Worm (Caenorhabditis elegans) whole organism, young adult: ENCODE measurements around the gene F32D1.3.

Experiments
- B0035.1 ChIP-seq: sonication (generic microtip); optimal IDR thresholded peaks from 2 replicates; lab custom pipeline; 2016; ENCODE audit warnings: missing genetic modification characterization, mild to moderate bottlenecking, missing compliant biosample characterization, missing genotype, missing genetic modification reagents
- B0336.3 ChIP-seq: fragments of 200-800 bp; sonication (Bioruptor generic); IDR thresholded peaks from 2 replicates; pipeline ENCODE4 v1.3.6; 2022; ENCODE audit warnings: missing genetic modification characterization, missing compliant biosample characterization
- F10E7.11 ChIP-seq: sonication (generic microtip); optimal IDR thresholded peaks from 2 replicates; lab custom pipeline; 2017; ENCODE audit warnings: mild to moderate bottlenecking, missing genetic modification characterization, moderate library complexity, missing compliant biosample characterization
- F23B12.7 ChIP-seq: sonication (generic microtip); optimal IDR thresholded peaks from 2 replicates; lab custom pipeline; 2017; ENCODE audit warnings: missing genetic modification characterization, mild to moderate bottlenecking, missing compliant biosample characterization, antibody characterized with exemption, moderate library complexity; ENCODE audit not compliant: insufficient read depth
- F33H1.4 ChIP-seq: fragments of 200-800 bp; sonication (Bioruptor generic); IDR thresholded peaks from 2 replicates; pipeline ENCODE4 v1.3.6; 2022; ENCODE audit warnings: missing genetic modification reagents, missing genetic modification characterization, missing compliant biosample characterization
- F37B4.10 ChIP-seq: fragments of 200-800 bp; sonication (Bioruptor generic); IDR thresholded peaks from 2 replicates; pipeline ENCODE4 v1.3.6; 2022; ENCODE audit warnings: missing genetic modification characterization, missing compliant biosample characterization
- F57C9.4 ChIP-seq: sonication (generic microtip); optimal IDR thresholded peaks from 2 replicates; lab custom pipeline; 2017; ENCODE audit warnings: mild to moderate bottlenecking, missing genetic modification characterization, missing compliant biosample characterization
- T07F8.4 ChIP-seq: sonication (generic microtip); optimal IDR thresholded peaks from 2 replicates; lab custom pipeline; 2016; ENCODE audit warnings: mild to moderate bottlenecking, missing genetic modification characterization, moderate library complexity, missing compliant biosample characterization
- T26A5.8 ChIP-seq: sonication (generic microtip); optimal IDR thresholded peaks from 2 replicates; lab custom pipeline; 2016; ENCODE audit warnings: missing genetic modification characterization, missing compliant biosample characterization
- Y53F4B.3 ChIP-seq: fragments of 200-800 bp; sonication (Bioruptor generic); IDR thresholded peaks from 2 replicates; pipeline ENCODE4 v1.3.6; 2022; ENCODE audit warnings: missing genetic modification reagents, missing genetic modification characterization, missing compliant biosample characterization
- Y53G8AR.9 ChIP-seq: fragments of 200-800 bp; sonication (Bioruptor generic); conservative IDR thresholded peaks from 2 replicates; pipeline ENCODE4 v1.3.6; 2022; ENCODE audit warnings: missing genetic modification reagents, missing genetic modification characterization, missing compliant biosample characterization
- Y56A3A.18 ChIP-seq: fragments of 200-800 bp; sonication (Bioruptor generic); IDR thresholded peaks from 2 replicates; pipeline ENCODE4 v1.3.6; 2022; ENCODE audit warnings: missing genetic modification reagents, missing genetic modification characterization, missing compliant biosample characterization
- Y67H2A.10 ChIP-seq: fragments of 200-800 bp; sonication (Bioruptor generic); conservative IDR thresholded peaks from 2 replicates; pipeline ENCODE4 v1.3.6; 2022; ENCODE audit warnings: missing genetic modification reagents, missing genetic modification characterization, missing compliant biosample characterization
- aptf-2 ChIP-seq: fragments of 200-800 bp; sonication (Bioruptor generic); conservative IDR thresholded peaks from 2 replicates; pipeline ENCODE4 v1.3.6; 2022; ENCODE audit warnings: missing genetic modification reagents, missing genetic modification characterization, missing compliant biosample characterization
- athp-1 ChIP-seq: sonication (generic microtip); optimal IDR thresholded peaks from 2 replicates; lab custom pipeline; 2017; ENCODE audit warnings: mild to moderate bottlenecking, missing genetic modification characterization, missing compliant biosample characterization
- bed-2 ChIP-seq: fragments of 200-800 bp; sonication (Bioruptor generic); IDR thresholded peaks from 2 replicates; pipeline ENCODE4 v1.3.6; 2022; ENCODE audit warnings: missing genetic modification reagents, missing genetic modification characterization, missing compliant biosample characterization
- cebp-1 ChIP-seq, 2 experiments: fragments of 200-800 bp in 1 of 2; sonication (Bioruptor generic) in 1 of 2; sonication (generic microtip) in 1 of 2; IDR thresholded peaks in 1 of 2; optimal IDR thresholded peaks in 1 of 2; 2 replicates each; pipeline versions ENCODE4 v1.3.6 to Lab custom; 2017 to 2022; ENCODE audit warnings: missing compliant biosample characterization in 2 of 2, missing genetic modification characterization in 2 of 2, mild to moderate bottlenecking in 1 of 2, missing genetic modification reagents in 1 of 2, moderate library complexity in 1 of 2
- cebp-2 ChIP-seq: fragments of 200-800 bp; sonication (Bioruptor generic); IDR thresholded peaks from 2 replicates; pipeline ENCODE4 v1.3.6; 2022; ENCODE audit warnings: missing genetic modification characterization, missing compliant biosample characterization
- ceh-79 ChIP-seq: sonication (generic microtip); optimal IDR thresholded peaks from 2 replicates; lab custom pipeline; 2017; ENCODE audit warnings: mild to moderate bottlenecking, missing genetic modification characterization, missing compliant biosample characterization
- dpff-1 ChIP-seq: sonication (generic microtip); optimal IDR thresholded peaks from 2 replicates; lab custom pipeline; 2017; ENCODE audit warnings: mild to moderate bottlenecking, missing genetic modification characterization, missing compliant biosample characterization
- dpl-1 ChIP-seq: fragments of 150-350 bp; optimal IDR thresholded peaks from 2 replicates; lab custom pipeline; 2014; ENCODE audit warnings: missing biosample characterization, missing genetic modification reagents, missing genetic modification characterization
- efl-1 ChIP-seq: fragments of 150-350 bp; optimal IDR thresholded peaks from 2 replicates; lab custom pipeline; 2014; ENCODE audit warnings: missing biosample characterization, missing genetic modification reagents, missing genetic modification characterization
- hlh-12 ChIP-seq: sonication (generic microtip); optimal IDR thresholded peaks from 2 replicates; lab custom pipeline; 2016; ENCODE audit warnings: missing genetic modification characterization, missing compliant biosample characterization
- hmg-1.2 ChIP-seq: fragments of 200-800 bp; sonication (Bioruptor generic); IDR thresholded peaks from 2 replicates; pipeline ENCODE4 v1.3.6; 2022; ENCODE audit warnings: missing genetic modification reagents, missing genetic modification characterization, missing compliant biosample characterization
- let-526 ChIP-seq: fragments of 200-800 bp; sonication (Bioruptor generic); IDR thresholded peaks from 2 replicates; pipeline ENCODE4 v1.3.6; 2022; ENCODE audit warnings: missing genetic modification reagents, missing genetic modification characterization, missing compliant biosample characterization
- lin-35 ChIP-seq, 3 experiments: fragments of 150-350 bp in 2 of 3; sonication (generic microtip) in 1 of 3; optimal IDR thresholded peaks; 2 replicates each; lab custom pipeline; 2014 to 2018; ENCODE audit warnings: missing biosample characterization in 3 of 3, missing genetic modification characterization in 3 of 3, missing genetic modification reagents in 3 of 3
- lin-40 ChIP-seq: sonication (generic microtip); optimal IDR thresholded peaks from 2 replicates; lab custom pipeline; 2016; ENCODE audit warnings: missing genetic modification characterization, mild to moderate bottlenecking, missing compliant biosample characterization, missing genotype, missing genetic modification reagents
- lin-54 ChIP-seq: fragments of 200-800 bp; sonication (Bioruptor generic); optimal IDR thresholded peaks from 2 replicates; lab custom pipeline; 2018; ENCODE audit warnings: mild to moderate bottlenecking, missing genetic modification characterization, missing compliant biosample characterization
- lsy-27 ChIP-seq: sonication (generic microtip); optimal IDR thresholded peaks from 2 replicates; lab custom pipeline; 2017; ENCODE audit warnings: missing genetic modification characterization, mild to moderate bottlenecking, missing compliant biosample characterization, antibody characterized with exemption, missing genotype, borderline replicate concordance; ENCODE audit not compliant: insufficient read depth
- madf-10 ChIP-seq: sonication (generic microtip); optimal IDR thresholded peaks from 2 replicates; lab custom pipeline; 2016; ENCODE audit warnings: mild to moderate bottlenecking, missing genetic modification characterization, missing compliant biosample characterization
- madf-3 ChIP-seq: fragments of 200-800 bp; sonication (Bioruptor generic); IDR thresholded peaks from 2 replicates; pipeline ENCODE4 v1.3.6; 2022; ENCODE audit warnings: missing genetic modification reagents, missing genetic modification characterization, missing compliant biosample characterization
- madf-6 ChIP-seq: fragments of 200-800 bp; sonication (Bioruptor generic); IDR thresholded peaks from 2 replicates; pipeline ENCODE4 v1.3.6; 2022; ENCODE audit warnings: missing genetic modification reagents, missing genetic modification characterization, missing compliant biosample characterization
- mcd-1 ChIP-seq: fragments of 200-800 bp; sonication (Bioruptor generic); IDR thresholded peaks from 2 replicates; pipeline ENCODE4 v1.3.6; 2022; ENCODE audit warnings: missing genetic modification reagents, missing genetic modification characterization, missing compliant biosample characterization
- mes-4 ChIP-seq: sonication (generic microtip); optimal IDR thresholded peaks from 2 replicates; lab custom pipeline; 2016; ENCODE audit warnings: missing genotype, missing genetic modification characterization, missing compliant biosample characterization
- nhr-120 ChIP-seq: fragments of 200-800 bp; sonication (Bioruptor generic); IDR thresholded peaks from 2 replicates; pipeline ENCODE4 v1.3.6; 2022; ENCODE audit warnings: missing genetic modification characterization, missing compliant biosample characterization
- nhr-27 ChIP-seq: fragments of 200-800 bp; sonication (Bioruptor generic); optimal IDR thresholded peaks from 2 replicates; lab custom pipeline; 2018; ENCODE audit warnings: mild to moderate bottlenecking, missing genetic modification characterization, moderate library complexity, missing compliant biosample characterization
- nhr-80 ChIP-seq: sonication (generic microtip); optimal IDR thresholded peaks from 2 replicates; lab custom pipeline; 2016; ENCODE audit warnings: missing genetic modification characterization, missing compliant biosample characterization
- pbrm-1 ChIP-seq: fragments of 200-800 bp; sonication (Bioruptor generic); IDR thresholded peaks from 2 replicates; pipeline ENCODE4 v1.3.6; 2022; ENCODE audit warnings: missing genetic modification reagents, missing genetic modification characterization, missing compliant biosample characterization
- rec-8 ChIP-seq, 2 experiments: sonication (generic microtip); optimal IDR thresholded peaks; 2 replicates each; lab custom pipeline; 2016; ENCODE audit warnings: mild to moderate bottlenecking in 2 of 2, missing genetic modification characterization in 2 of 2, missing genetic modification reagents in 2 of 2, missing genotype in 2 of 2, missing biosample characterization in 1 of 2, missing compliant biosample characterization in 1 of 2, moderate library complexity in 1 of 2
- sea-2 ChIP-seq: fragments of 200-800 bp; sonication (Bioruptor generic); IDR thresholded peaks from 2 replicates; pipeline ENCODE4 v1.3.6; 2022; ENCODE audit warnings: missing genetic modification characterization, missing compliant biosample characterization
- snpc-1.3 ChIP-seq: sonication (generic microtip); optimal IDR thresholded peaks from 2 replicates; lab custom pipeline; 2017; ENCODE audit warnings: missing genetic modification characterization, mild to moderate bottlenecking, missing compliant biosample characterization, antibody characterized with exemption, moderate library complexity, missing genotype, missing genetic modification reagents; ENCODE audit not compliant: insufficient read depth
- snpc-4 ChIP-seq, 5 experiments: fragments of 150-350 bp in 1 of 5; sonication (generic microtip) in 4 of 5; optimal IDR thresholded peaks; 2 replicates each; lab custom pipeline; 2014 to 2018; ENCODE audit warnings: missing genetic modification characterization in 5 of 5, missing biosample characterization in 3 of 5, antibody characterized with exemption in 2 of 5, mild to moderate bottlenecking in 2 of 5, missing compliant biosample characterization in 2 of 5, missing genotype in 2 of 5, moderate library complexity in 2 of 5, missing genetic modification reagents in 1 of 5
- sptf-2 ChIP-seq: fragments of 200-800 bp; sonication (Bioruptor generic); optimal IDR thresholded peaks from 2 replicates; lab custom pipeline; 2018; ENCODE audit warnings: mild to moderate bottlenecking, missing genetic modification characterization, missing compliant biosample characterization
- xnd-1 ChIP-seq: sonication (generic microtip); optimal IDR thresholded peaks from 2 replicates; lab custom pipeline; 2016; ENCODE audit warnings: missing genotype, missing genetic modification reagents, missing genetic modification characterization, missing compliant biosample characterization
- ztf-18 ChIP-seq: sonication (generic microtip); optimal IDR thresholded peaks from 2 replicates; lab custom pipeline; 2016; ENCODE audit warnings: missing genotype, mild to moderate bottlenecking, missing genetic modification characterization, missing compliant biosample characterization
- ztf-22 ChIP-seq: fragments of 200-800 bp; sonication (Bioruptor generic); optimal IDR thresholded peaks from 2 replicates; lab custom pipeline; 2018; ENCODE audit warnings: mild to moderate bottlenecking, missing genetic modification characterization, moderate library complexity, missing compliant biosample characterization
- ztf-25 ChIP-seq: fragments of 200-800 bp; sonication (Bioruptor generic); IDR thresholded peaks from 2 replicates; pipeline ENCODE4 v1.3.6; 2022; ENCODE audit warnings: missing genetic modification reagents, missing genetic modification characterization, missing compliant biosample characterization

The F32D1.3 gene

ce11 chrV:4346799-4347198 lies 14.6 kb downstream of the F32D1.3 start, which contains the start of gene mcm-7 (continued):
- TF ChIP-seq hlh-12 (tag; lab: Kevin White, UChicago) (no peak), cebp-2 (GFP tag; lab: Robert Waterston, UW) (no peak), mes-4 (tag; lab: Kevin White, UChicago) (no peak), snpc-1.3 (peak; percentile 27), lin-40 (no peak), F37B4.10 (GFP tag; lab: Robert Waterston, UW) (no peak), nhr-120 (no peak), rec-8 (tag; optimal IDR thresholded peaks at IDR 0.05; lab: Kevin White, UChicago) (no peak), madf-6 (GFP tag; lab: Robert Waterston, UW) (peak; percentile 91), ztf-25 (GFP tag; lab: Robert Waterston, UW) (no peak), athp-1 (tag; lab: Kevin White, UChicago) (no peak), ceh-79 (tag; lab: Kevin White, UChicago) (no peak), T26A5.8 (tag; lab: Kevin White, UChicago) (no peak), bed-2 (GFP tag; lab: Robert Waterston, UW) (no peak), cebp-1 (GFP tag; IDR thresholded peaks at IDR 0.05; lab: Robert Waterston, UW) (no peak), cebp-1 (tag; optimal IDR thresholded peaks at IDR 0.05; lab: Kevin White, UChicago) (peak; percentile 41), sptf-2 (no peak), B0035.1 (tag; lab: Kevin White, UChicago) (no peak), xnd-1 (tag; lab: Kevin White, UChicago) (peak; percentile 62), nhr-80 (no peak), ztf-18 (tag; lab: Kevin White, UChicago) (no peak), dpff-1 (tag; lab: Kevin White, UChicago) (no peak), aptf-2 (GFP tag; lab: Robert Waterston, UW) (no peak), lin-54 (GFP tag; lab: Kevin White, UChicago) (peak; percentile 86), lin-35 (GFP tag; optimal IDR thresholded peaks at IDR 0.05; lab: Kevin White, UChicago) (peak; percentile 17 to 84 (median 37)), F10E7.11 (tag; lab: Kevin White, UChicago) (no peak), madf-3 (GFP tag; lab: Robert Waterston, UW) (no peak), hmg-1.2 (GFP tag; lab: Robert Waterston, UW) (peak; percentile 59), lsy-27 (no peak), dpl-1 (GFP tag; lab: Kevin White, UChicago) (peak; percentile 79), F23B12.7 (tag; lab: Kevin White, UChicago) (peak; percentile 45), F33H1.4 (GFP tag; lab: Robert Waterston, UW) (peak; percentile 93), mcd-1 (GFP tag; lab: Robert Waterston, UW) (peak; percentile 51; the same call in 1 of the 2 replicates), madf-10 (tag; lab: Kevin White, UChicago) (no peak), pbrm-1 (GFP tag; lab: Robert Waterston, UW) (0 out of 2 replicates have a peak, but pooled peaks have one; percentile 47), B0336.3 (GFP tag; lab: Robert Waterston, UW) (no peak), snpc-4 (GFP tag; optimal IDR thresholded peaks at IDR 0.05; lab: Kevin White, UChicago) (no peak), snpc-4 (tag; optimal IDR thresholded peaks at IDR 0.05; lab: Kevin White, UChicago) (peak in 2 of 4 experiments; percentile 49 to 59), Y53G8AR.9 (no peak), Y56A3A.18 (GFP tag; lab: Robert Waterston, UW) (no peak), F57C9.4 (tag; lab: Kevin White, UChicago) (no peak), T07F8.4 (no peak), Y67H2A.10 (GFP tag; lab: Robert Waterston, UW) (no peak), sea-2 (GFP tag; lab: Robert Waterston, UW) (no peak), Y53F4B.3 (no peak), efl-1 (GFP tag; lab: Kevin White, UChicago) (peak; percentile 93), nhr-27 (tag; lab: Kevin White, UChicago) (no peak), ztf-22 (GFP tag; lab: Kevin White, UChicago) (no peak), let-526 (GFP tag; lab: Robert Waterston, UW) (no peak)
